Fruit fly (Drosophila melanogaster): ENCODE measurements around the gene iPLA2-VIA.

The iPLA2-VIA gene

dm6 chr3L:9893983-9894382, 29.8 kb upstream of the iPLA2-VIA start:
- TF ChIP-seq CG10348 (GFP tag; IDR thresholded peaks at IDR 0.05): no peak
- TF ChIP-seq CG12605 (GFP tag; IDR thresholded peaks at IDR 0.05): no peak
- no peak for TF ChIP-seq Snoo (tag; optimal IDR thresholded peaks at IDR 0.05)
- no peak for TF ChIP-seq CG15710 (tag; optimal IDR thresholded peaks at IDR 0.05)
- no peak for TF ChIP-seq EcR (GFP tag; optimal IDR thresholded peaks at IDR 0.05)
- TF ChIP-seq CG34367 (tag; optimal IDR thresholded peaks at IDR 0.05): no peak
- no peak for TF ChIP-seq CG4496 (GFP tag; IDR thresholded peaks at IDR 0.05)
- no peak for TF ChIP-seq CG17806 (tag; optimal IDR thresholded peaks at IDR 0.05)
- TF ChIP-seq CG32121 (GFP tag; IDR thresholded peaks at IDR 0.05): no peak
- no peak for TF ChIP-seq Ets98B (GFP tag; IDR thresholded peaks at IDR 0.05)
- no peak for TF ChIP-seq fd96Ca (GFP tag; IDR thresholded peaks at IDR 0.05)

- no peak for TF ChIP-seq CG13204 (GFP tag; optimal IDR thresholded peaks at IDR 0.05)
- peak; percentile 88 for TF ChIP-seq CG17806 (tag; optimal IDR thresholded peaks at IDR 0.05)
- peak; percentile 66 for TF ChIP-seq CG34367 (tag; optimal IDR thresholded peaks at IDR 0.05)
- peak; percentile 28; the same call in 1 of the 3 replicates for TF ChIP-seq fd96Ca (GFP tag; IDR thresholded peaks at IDR 0.05)
- peak; percentile 67 for TF ChIP-seq Ets98B (GFP tag; IDR thresholded peaks at IDR 0.05)
- TF ChIP-seq rn (GFP tag; IDR thresholded peaks at IDR 0.05): 0 out of 2 replicates have a peak, but pooled peaks have one; percentile 43
- peak; percentile 94 for TF ChIP-seq CG9948 (tag; optimal IDR thresholded peaks at IDR 0.05)
- TF ChIP-seq gl (tag; optimal IDR thresholded peaks at IDR 0.05): peak; percentile 48
- peak; percentile 90 for TF ChIP-seq CG14655 (GFP tag; optimal IDR thresholded peaks at IDR 0.05)
- TF ChIP-seq CG12605 (GFP tag; IDR thresholded peaks at IDR 0.05): peak; percentile 44; the same call in 1 of the 2 replicates
- TF ChIP-seq CG4496 (GFP tag; IDR thresholded peaks at IDR 0.05): peak; percentile 75
- no peak for TF ChIP-seq EcR (GFP tag; optimal IDR thresholded peaks at IDR 0.05)
- TF ChIP-seq CG15710 (tag; optimal IDR thresholded peaks at IDR 0.05): peak; percentile 92
- no peak for TF ChIP-seq CG10348 (GFP tag; IDR thresholded peaks at IDR 0.05)
- no peak for TF ChIP-seq Pif1B (GFP tag; optimal IDR thresholded peaks at IDR 0.05)
- peak; percentile 84 for TF ChIP-seq CG8301 (tag; optimal IDR thresholded peaks at IDR 0.05)
- peak; percentile 97 for TF ChIP-seq CG8159 (tag; optimal IDR thresholded peaks at IDR 0.05)
- TF ChIP-seq Snoo (tag; optimal IDR thresholded peaks at IDR 0.05): peak; percentile 84
- TF ChIP-seq CG32121 (GFP tag; IDR thresholded peaks at IDR 0.05): peak; percentile 80
- TF ChIP-seq D1 (tag; optimal IDR thresholded peaks at IDR 0.05): peak; percentile 93
- TF ChIP-seq Pif1A (GFP tag; optimal IDR thresholded peaks at IDR 0.05): no peak
Observed at dm6 chr3L:9888630-9889130, 24.5 kb upstream of the iPLA2-VIA start, which contains the start of the genes Taf2 and CalpB. Gene Taf2, minus strand, starts transcription at chr3L:9888683. Gene CalpB, plus strand, starts transcription at chr3L:9888762.

DNA sequence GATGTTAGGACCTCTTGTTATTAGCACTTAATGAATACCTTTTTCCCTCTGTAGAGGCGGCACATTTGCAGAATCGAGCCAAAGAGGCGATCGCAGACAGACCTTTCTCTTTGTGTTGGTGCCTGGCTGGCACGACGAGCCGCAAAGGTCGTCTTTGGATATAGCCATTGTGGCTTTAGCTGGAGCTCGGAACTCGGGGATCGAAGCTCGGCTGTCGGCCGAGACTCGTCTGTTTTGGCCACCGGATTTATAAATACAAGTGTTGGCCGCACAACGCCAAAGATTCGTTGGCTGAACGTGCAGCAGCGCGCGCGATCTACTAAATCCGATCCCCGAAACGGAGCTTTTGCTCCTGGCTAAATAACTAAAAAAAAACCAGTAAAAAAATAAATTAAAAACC, 14.5 kb upstream of the iPLA2-VIA start, which contains the start of gene CG34382:
CG34382 (plus strand) TSS at position 301 of the 400 bp plus-strand sequence.
- TF ChIP-seq CG4496 (GFP tag; IDR thresholded peaks at IDR 0.05) (0 out of 3 replicates have a peak, but pooled peaks have one; percentile 41), D1 (tag; optimal IDR thresholded peaks at IDR 0.05) (no peak), CG8301 (tag; optimal IDR thresholded peaks at IDR 0.05) (no peak), EcR (GFP tag; optimal IDR thresholded peaks at IDR 0.05) (no peak), CG9948 (tag; optimal IDR thresholded peaks at IDR 0.05) (no peak)

- TF ChIP-seq CG10348 (GFP tag; IDR thresholded peaks at IDR 0.05): no peak
- peak; percentile 39 for TF ChIP-seq Pif1B (GFP tag; optimal IDR thresholded peaks at IDR 0.05)
- no peak for TF ChIP-seq CG34367 (tag; optimal IDR thresholded peaks at IDR 0.05)
- TF ChIP-seq Ets98B (GFP tag; IDR thresholded peaks at IDR 0.05): peak; percentile 13; the same call in 1 of the 2 replicates
- TF ChIP-seq CG12605 (GFP tag; IDR thresholded peaks at IDR 0.05): no peak; the same call in 1 of the 2 replicates
- peak; percentile 46 for TF ChIP-seq CG8159 (tag; optimal IDR thresholded peaks at IDR 0.05)
- TF ChIP-seq CG8301 (tag; optimal IDR thresholded peaks at IDR 0.05): peak; percentile 62
- peak; percentile 38; the same call in 2 of the 3 replicates for TF ChIP-seq fd96Ca (GFP tag; IDR thresholded peaks at IDR 0.05)
- peak; percentile 36 for TF ChIP-seq CG9948 (tag; optimal IDR thresholded peaks at IDR 0.05)
- no peak for TF ChIP-seq EcR (GFP tag; optimal IDR thresholded peaks at IDR 0.05)
- TF ChIP-seq CG32121 (GFP tag; IDR thresholded peaks at IDR 0.05): 0 out of 2 replicates have a peak, but pooled peaks have one; percentile 18
- TF ChIP-seq CG4496 (GFP tag; IDR thresholded peaks at IDR 0.05): 0 out of 3 replicates have a peak, but pooled peaks have one; percentile 56
- TF ChIP-seq CG15710 (tag; optimal IDR thresholded peaks at IDR 0.05): peak; percentile 3
- TF ChIP-seq Pif1A (GFP tag; optimal IDR thresholded peaks at IDR 0.05): no peak
- no peak for TF ChIP-seq rn (GFP tag; IDR thresholded peaks at IDR 0.05)
- no peak for TF ChIP-seq D1 (tag; optimal IDR thresholded peaks at IDR 0.05)
- no peak for TF ChIP-seq gl (tag; optimal IDR thresholded peaks at IDR 0.05)
- TF ChIP-seq CG14655 (GFP tag; optimal IDR thresholded peaks at IDR 0.05): no peak
- no peak for TF ChIP-seq CG13204 (GFP tag; optimal IDR thresholded peaks at IDR 0.05)
- peak; percentile 2 for TF ChIP-seq Snoo (tag; optimal IDR thresholded peaks at IDR 0.05)
- TF ChIP-seq CG17806 (tag; optimal IDR thresholded peaks at IDR 0.05): no peak
Observed at dm6 chr3L:9872035-9872434, 7.9 kb upstream of the iPLA2-VIA start.

- TF ChIP-seq Ets98B (GFP tag; IDR thresholded peaks at IDR 0.05): no peak
- TF ChIP-seq fd96Ca (GFP tag; IDR thresholded peaks at IDR 0.05): no peak
- no peak for TF ChIP-seq CG8159 (tag; optimal IDR thresholded peaks at IDR 0.05)
- no peak for TF ChIP-seq CG15710 (tag; optimal IDR thresholded peaks at IDR 0.05)
- no peak for TF ChIP-seq CG12605 (GFP tag; IDR thresholded peaks at IDR 0.05)
Observed at dm6 chr3L:9865053-9865442, 899 bp upstream of the iPLA2-VIA start.

- TF ChIP-seq CG34367 (tag; optimal IDR thresholded peaks at IDR 0.05): no peak
- peak; percentile 38 for TF ChIP-seq gl (tag; optimal IDR thresholded peaks at IDR 0.05)
- TF ChIP-seq CG4496 (GFP tag; IDR thresholded peaks at IDR 0.05): 0 out of 3 replicates have a peak, but pooled peaks have one; percentile 39
Observed at dm6 chr3L:9863656-9864055, 493 bp downstream of the iPLA2-VIA start.
